Worm (Caenorhabditis elegans) whole organism, L3 larva: ENCODE results near the gene egl-26.

Experiments
- daf-12 ChIP-seq: fragments of 150-350 bp; optimal IDR thresholded peaks from 2 replicates; lab custom pipeline; 2014; ENCODE audit warnings: missing biosample characterization, missing genetic modification reagents, missing genetic modification characterization
- elt-3 ChIP-seq, 3 experiments: fragments of 150-350 bp in 1 of 3; sonication (generic microtip) in 2 of 3; optimal IDR thresholded peaks; 2 replicates in 2 of 3; 4 replicates in 1 of 3; lab custom pipeline; 2014 to 2017; ENCODE audit warnings: missing biosample characterization in 3 of 3, missing genetic modification characterization in 3 of 3
- fkh-10 ChIP-seq: sonication (generic microtip); optimal IDR thresholded peaks from 2 replicates; lab custom pipeline; 2017; ENCODE audit warnings: missing biosample characterization, missing genetic modification reagents, missing genetic modification characterization
- nhr-28 ChIP-seq: fragments of 150-350 bp; optimal IDR thresholded peaks from 2 replicates; lab custom pipeline; 2014; ENCODE audit warnings: missing biosample characterization, missing genetic modification characterization
- snpc-4 ChIP-seq: fragments of 150-350 bp; optimal IDR thresholded peaks from 2 replicates; lab custom pipeline; 2014; ENCODE audit warnings: missing biosample characterization, missing genetic modification characterization

ce11 chrII:46116-46515, 23.3 kb upstream of the egl-26 start, which contains the start of gene rpt-4:
- TF ChIP-seq nhr-28 (tag; lab: Kevin White, UChicago) (no peak), fkh-10 (no peak), snpc-4 (tag; lab: Kevin White, UChicago) (no peak), daf-12 (tag; lab: Kevin White, UChicago) (no peak), elt-3 (tag; optimal IDR thresholded peaks at IDR 0.05; lab: Kevin White, UChicago) (no peak)
